Worm (Caenorhabditis elegans) whole organism, L1 larva: Measurements from ENCODE around the gene ant-1.4.

ENCODE experiments used
- C04F5.9 ChIP-seq: sonication (generic microtip); optimal IDR thresholded peaks from 2 replicates; lab custom pipeline; 2016; ENCODE audit warnings: missing genetic modification characterization, missing compliant biosample characterization
- C34B4.2 ChIP-seq: sonication (generic microtip); optimal IDR thresholded peaks from 2 replicates; lab custom pipeline; 2017; ENCODE audit warnings: mild to moderate bottlenecking, missing genetic modification characterization, missing compliant biosample characterization
- Y116A8C.19 ChIP-seq: sonication (generic microtip); optimal IDR thresholded peaks from 2 replicates; lab custom pipeline; 2016; ENCODE audit warnings: missing compliant biosample characterization, missing genetic modification characterization, borderline replicate concordance
- aha-1 ChIP-seq: fragments of 150-350 bp; optimal IDR thresholded peaks from 2 replicates; lab custom pipeline; 2014; ENCODE audit warnings: missing biosample characterization, missing genetic modification characterization
- ces-1 ChIP-seq: fragments of 150-350 bp; optimal IDR thresholded peaks from 2 replicates; lab custom pipeline; 2014; ENCODE audit warnings: missing biosample characterization, missing genetic modification reagents, missing genetic modification characterization
- dsc-1 ChIP-seq: sonication (generic microtip); optimal IDR thresholded peaks from 2 replicates; lab custom pipeline; 2016; ENCODE audit warnings: mild to moderate bottlenecking, missing genetic modification characterization, missing compliant biosample characterization
- efl-1 ChIP-seq, 4 experiments: fragments of 150-350 bp; optimal IDR thresholded peaks in 3 of 4; peaks in 1 of 4; 1 replicate in 1 of 4; 2 replicates in 3 of 4; lab custom pipeline; 2014; ENCODE audit warnings: missing biosample characterization in 2 of 4, missing genetic modification characterization in 2 of 4, missing genetic modification reagents in 2 of 4
- egl-13 ChIP-seq: sonication (generic microtip); optimal IDR thresholded peaks from 2 replicates; lab custom pipeline; 2016; ENCODE audit warnings: missing genotype, missing genetic modification reagents, missing genetic modification characterization, missing compliant biosample characterization
- elt-2 ChIP-seq: sonication (generic microtip); optimal IDR thresholded peaks from 2 replicates; lab custom pipeline; 2016; ENCODE audit warnings: missing genetic modification characterization, mild to moderate bottlenecking, inconsistent platforms, missing compliant biosample characterization, missing genetic modification reagents
- ets-5 ChIP-seq: fragments of 200-800 bp; sonication (Bioruptor generic); IDR thresholded peaks from 2 replicates; pipeline ENCODE4 v1.3.6; 2022; ENCODE audit warnings: missing genetic modification characterization, missing compliant biosample characterization
- fos-1 ChIP-seq: fragments of 150-350 bp; optimal IDR thresholded peaks from 2 replicates; lab custom pipeline; 2014; ENCODE audit warnings: missing biosample characterization, missing genetic modification characterization
- grh-1 ChIP-seq: fragments of 200-800 bp; sonication (Bioruptor generic); IDR thresholded peaks from 2 replicates; pipeline ENCODE4 v1.3.6; 2022; ENCODE audit warnings: missing genetic modification reagents, missing genetic modification characterization, missing compliant biosample characterization
- hpl-2 ChIP-seq: fragments of 150-350 bp; optimal IDR thresholded peaks from 2 replicates; lab custom pipeline; 2014; ENCODE audit warnings: missing biosample characterization, missing genetic modification reagents, missing genetic modification characterization
- lin-13 ChIP-seq: fragments of 150-350 bp; optimal IDR thresholded peaks from 2 replicates; lab custom pipeline; 2014; ENCODE audit warnings: missing biosample characterization, missing genetic modification reagents, missing genetic modification characterization
- lin-15B ChIP-seq: fragments of 150-350 bp; sonication (generic microtip); optimal IDR thresholded peaks from 3 replicates; lab custom pipeline; 2014; ENCODE audit warnings: missing biosample characterization, missing genetic modification characterization
- lin-35 ChIP-seq, 2 experiments: fragments of 150-350 bp; optimal IDR thresholded peaks; 2 replicates each; lab custom pipeline; 2014; ENCODE audit warnings: missing biosample characterization in 2 of 2, missing genetic modification characterization in 2 of 2, missing genetic modification reagents in 2 of 2
- lin-39 ChIP-seq: fragments of 150-350 bp; optimal IDR thresholded peaks from 2 replicates; lab custom pipeline; 2014; ENCODE audit warnings: missing biosample characterization, missing genetic modification reagents, missing genetic modification characterization
- lsy-2 ChIP-seq, 2 experiments: fragments of 150-350 bp; optimal IDR thresholded peaks; 2 replicates each; lab custom pipeline; 2014; ENCODE audit warnings: missing biosample characterization in 2 of 2, missing genetic modification characterization in 2 of 2
- mdl-1 ChIP-seq, 2 experiments: fragments of 150-350 bp; optimal IDR thresholded peaks; 2 replicates each; lab custom pipeline; 2014 to 2017; ENCODE audit warnings: missing biosample characterization in 2 of 2, missing genetic modification characterization in 2 of 2, inconsistent platforms in 1 of 2
- mef-2 ChIP-seq: fragments of 150-350 bp; optimal IDR thresholded peaks from 2 replicates; lab custom pipeline; 2014; ENCODE audit warnings: missing biosample characterization, missing genetic modification characterization
- mep-1 ChIP-seq: fragments of 150-350 bp; optimal IDR thresholded peaks from 2 replicates; lab custom pipeline; 2014; ENCODE audit warnings: missing biosample characterization, missing genetic modification characterization
- nhr-11 ChIP-seq: fragments of 150-350 bp; optimal IDR thresholded peaks from 2 replicates; lab custom pipeline; 2014; ENCODE audit warnings: missing biosample characterization, missing genetic modification characterization
- nhr-12 ChIP-seq: sonication (generic microtip); optimal IDR thresholded peaks from 2 replicates; lab custom pipeline; 2017; ENCODE audit warnings: missing biosample characterization, missing genetic modification characterization
- nhr-19 ChIP-seq: fragments of 200-800 bp; sonication (Bioruptor generic); conservative IDR thresholded peaks from 2 replicates; pipeline ENCODE4 v1.3.6; 2022; ENCODE audit warnings: missing genetic modification characterization, missing compliant biosample characterization
- nhr-20 ChIP-seq: sonication (generic microtip); optimal IDR thresholded peaks from 2 replicates; lab custom pipeline; 2016; ENCODE audit warnings: mild to moderate bottlenecking, missing genetic modification characterization, missing compliant biosample characterization
- nhr-237 ChIP-seq: fragments of 150-350 bp; optimal IDR thresholded peaks from 2 replicates; lab custom pipeline; 2014; ENCODE audit warnings: missing biosample characterization, missing genetic modification characterization
- nhr-28 ChIP-seq: fragments of 150-350 bp; optimal IDR thresholded peaks from 2 replicates; lab custom pipeline; 2014; ENCODE audit warnings: missing biosample characterization, missing genetic modification characterization
- nhr-71 ChIP-seq: sonication (generic microtip); optimal IDR thresholded peaks from 2 replicates; lab custom pipeline; 2016; ENCODE audit warnings: mild to moderate bottlenecking, missing genetic modification characterization, moderate library complexity, missing compliant biosample characterization
- nhr-77 ChIP-seq: fragments of 150-350 bp; optimal IDR thresholded peaks from 2 replicates; lab custom pipeline; 2014; ENCODE audit warnings: missing biosample characterization, missing genetic modification characterization
- nhr-85 ChIP-seq: sonication (generic microtip); peaks from one replicate; lab custom pipeline; 2016; ENCODE audit warnings: missing genetic modification characterization, inconsistent platforms, missing compliant biosample characterization
- pag-3 ChIP-seq: sonication (generic microtip); optimal IDR thresholded peaks from 2 replicates; lab custom pipeline; 2017; ENCODE audit warnings: missing genetic modification characterization, mild to moderate bottlenecking, missing compliant biosample characterization, antibody characterized with exemption, borderline replicate concordance; ENCODE audit not compliant: insufficient read depth
- pqm-1 ChIP-seq: sonication (generic microtip); optimal IDR thresholded peaks from 3 replicates; lab custom pipeline; 2017; ENCODE audit warnings: missing biosample characterization, missing genetic modification characterization
- rnt-1 ChIP-seq: sonication (generic microtip); optimal IDR thresholded peaks from 2 replicates; lab custom pipeline; 2016; ENCODE audit warnings: mild to moderate bottlenecking, missing genetic modification characterization, moderate library complexity, missing compliant biosample characterization
- skn-1 ChIP-seq: fragments of 150-350 bp; optimal IDR thresholded peaks from 2 replicates; lab custom pipeline; 2014; ENCODE audit warnings: missing biosample characterization, missing genetic modification characterization
- snu-23 ChIP-seq: sonication (generic microtip); optimal IDR thresholded peaks from 2 replicates; lab custom pipeline; 2016; ENCODE audit warnings: missing genetic modification characterization, missing compliant biosample characterization
- sup-37 ChIP-seq: fragments of 200-800 bp; sonication (Bioruptor generic); optimal IDR thresholded peaks from 2 replicates; lab custom pipeline; 2018; ENCODE audit warnings: mild to moderate bottlenecking, missing genetic modification characterization, missing compliant biosample characterization
- swsn-7 ChIP-seq: sonication (generic microtip); optimal IDR thresholded peaks from 2 replicates; lab custom pipeline; 2016; ENCODE audit warnings: missing genetic modification characterization, missing compliant biosample characterization
- tbx-2 ChIP-seq: sonication (generic microtip); optimal IDR thresholded peaks from 2 replicates; lab custom pipeline; 2016; ENCODE audit warnings: missing genetic modification characterization, missing compliant biosample characterization
- unc-130 ChIP-seq: fragments of 150-350 bp; optimal IDR thresholded peaks from 2 replicates; lab custom pipeline; 2017; ENCODE audit warnings: missing biosample characterization, missing genetic modification characterization, inconsistent platforms
- unc-98 ChIP-seq: fragments of 200-800 bp; sonication (Bioruptor generic); IDR thresholded peaks from 2 replicates; pipeline ENCODE4 v1.3.6; 2022; ENCODE audit warnings: missing genetic modification characterization, missing compliant biosample characterization
- vab-15 ChIP-seq: sonication (generic microtip); optimal IDR thresholded peaks from 2 replicates; lab custom pipeline; 2017; ENCODE audit warnings: missing genotype, mild to moderate bottlenecking, missing genetic modification characterization, missing compliant biosample characterization
- ztf-11 ChIP-seq, 2 experiments: sonication (generic microtip); optimal IDR thresholded peaks; 2 replicates each; lab custom pipeline; 2016 to 2017; ENCODE audit warnings: missing genetic modification characterization in 2 of 2, missing biosample characterization in 1 of 2, missing compliant biosample characterization in 1 of 2
- ztf-4 ChIP-seq: fragments of 150-350 bp; optimal IDR thresholded peaks from 2 replicates; lab custom pipeline; 2014; ENCODE audit warnings: missing biosample characterization, missing genetic modification characterization

ant-1.4 gene

ce11 chrIV:8481308-8481707, 21.2 kb upstream of the ant-1.4 start, which contains the start of gene spp-8:
TSS of gene spp-8 (plus strand) at chrIV:8481664.
- no peak for TF ChIP-seq ets-5 (GFP tag; lab: Robert Waterston, UW)
- TF ChIP-seq mdl-1 (tag; optimal IDR thresholded peaks at IDR 0.05; lab: Kevin White, UChicago) = peak in 1 of 2 experiments; percentile 25
- peak; percentile 96 for TF ChIP-seq elt-2 (tag; lab: Kevin White, UChicago)
- no peak for TF ChIP-seq C34B4.2
- no peak for TF ChIP-seq ztf-11 (tag; optimal IDR thresholded peaks at IDR 0.05; lab: Kevin White, UChicago)
- TF ChIP-seq snu-23 (GFP tag; lab: Kevin White, UChicago) = no peak
- TF ChIP-seq lsy-2 (tag; optimal IDR thresholded peaks at IDR 0.05; lab: Kevin White, UChicago) = no peak
- no peak for TF ChIP-seq egl-13 (tag; lab: Kevin White, UChicago)
- TF ChIP-seq lin-35 (GFP tag; optimal IDR thresholded peaks at IDR 0.05; lab: Kevin White, UChicago) = peak in 1 of 2 experiments; percentile 45
- TF ChIP-seq aha-1 (tag; lab: Kevin White, UChicago) = no peak
- TF ChIP-seq ces-1 (GFP tag; lab: Kevin White, UChicago) = no peak
- no peak for TF ChIP-seq pqm-1 (tag; lab: Kevin White, UChicago)
- TF ChIP-seq nhr-237 (tag; lab: Kevin White, UChicago) = no peak
- TF ChIP-seq skn-1 (tag; lab: Kevin White, UChicago) = no peak
- no peak for TF ChIP-seq pag-3 (tag; lab: Kevin White, UChicago)
- no peak for TF ChIP-seq efl-1 (optimal IDR thresholded peaks at IDR 0.05; lab: Kevin White, UChicago)
- peak in 1 of 2 experiments; percentile 45 for TF ChIP-seq efl-1 (GFP tag; optimal IDR thresholded peaks at IDR 0.05 in 1 of 2; lab: Kevin White, UChicago)
- peak; percentile 48 for TF ChIP-seq nhr-20
- TF ChIP-seq mep-1 (tag; lab: Kevin White, UChicago) = no peak
- no peak for TF ChIP-seq nhr-85 (tag; lab: Kevin White, UChicago)
- no peak for TF ChIP-seq lin-13 (GFP tag; lab: Kevin White, UChicago)
- TF ChIP-seq unc-130 (tag; lab: Kevin White, UChicago) = no peak

ce11 chrIV:8479346-8479745, 19.2 kb upstream of the ant-1.4 start, which contains the start of gene hlh-12:
TSS of gene hlh-12 (minus strand) at chrIV:8479446.
- no peak for TF ChIP-seq efl-1 (optimal IDR thresholded peaks at IDR 0.05; lab: Kevin White, UChicago)
- TF ChIP-seq efl-1 (GFP tag; optimal IDR thresholded peaks at IDR 0.05 in 1 of 2; lab: Kevin White, UChicago) = peak in 1 of 2 experiments; percentile 21
- no peak for TF ChIP-seq nhr-28 (tag; lab: Kevin White, UChicago)

DNA sequence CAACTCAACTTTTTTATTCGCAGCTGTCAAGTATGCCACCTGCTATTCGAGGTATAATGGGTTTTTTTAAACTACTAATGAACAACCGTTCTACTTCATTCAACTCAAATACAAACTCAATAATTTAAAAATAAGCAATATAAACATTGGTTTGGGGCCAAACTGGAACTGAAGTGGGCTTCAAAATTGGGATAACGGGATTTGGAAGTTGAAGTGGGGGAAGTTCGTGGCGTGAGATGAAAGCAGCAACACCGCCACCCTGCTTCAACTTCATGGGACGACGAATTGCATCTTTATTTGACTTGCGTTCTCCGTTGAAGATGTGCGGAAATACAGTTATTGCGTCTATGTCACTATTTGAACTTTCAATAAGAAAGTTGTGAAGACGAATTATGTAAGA, 18.4 kb upstream of the ant-1.4 start:
- TF ChIP-seq nhr-71 (tag; lab: Kevin White, UChicago) = peak; percentile 6
- TF ChIP-seq vab-15 = no peak

DNA sequence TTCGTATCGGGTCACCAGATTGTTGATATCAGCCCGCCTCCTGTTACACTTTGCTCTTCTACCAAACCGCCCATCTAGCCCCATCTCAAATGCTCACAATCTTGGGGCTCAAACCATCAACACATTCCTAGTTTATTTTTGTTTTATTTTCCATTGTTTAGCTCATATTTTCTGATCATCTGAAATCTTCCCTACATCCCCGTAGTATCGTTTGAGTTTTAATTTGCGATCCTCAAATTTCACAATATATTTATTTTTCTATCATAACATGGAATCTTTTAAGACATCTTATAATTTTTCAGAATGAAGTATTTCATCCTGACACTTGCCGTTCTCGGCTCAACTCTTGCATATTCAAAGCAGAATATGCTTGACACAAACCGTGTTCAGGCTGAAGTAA, 16.8 kb upstream of the ant-1.4 start, which contains the start of gene spp-10:
TSS of gene spp-10 (plus strand) at position 301 of the 400 bp plus-strand sequence.
- no peak for TF ChIP-seq tbx-2
- TF ChIP-seq ztf-4 = no peak
- peak; percentile 49 for TF ChIP-seq rnt-1 (tag; lab: Kevin White, UChicago)

- TF ChIP-seq nhr-20 (peak; percentile 50), lin-39 (tag; lab: Kevin White, UChicago) (peak; percentile 26), nhr-71 (tag; lab: Kevin White, UChicago) (peak; percentile 75), snu-23 (GFP tag; lab: Kevin White, UChicago) (peak; percentile 36), efl-1 (optimal IDR thresholded peaks at IDR 0.05; lab: Kevin White, UChicago) (peak in 1 of 2 experiments; percentile 20), efl-1 (GFP tag; optimal IDR thresholded peaks at IDR 0.05 in 1 of 2; lab: Kevin White, UChicago) (peak in 1 of 2 experiments; percentile 86), dsc-1 (tag; lab: Kevin White, UChicago) (peak; percentile 12), rnt-1 (tag; lab: Kevin White, UChicago) (peak; percentile 84), fos-1 (tag; lab: Kevin White, UChicago) (no peak), C04F5.9 (tag; lab: Kevin White, UChicago) (no peak), swsn-7 (peak; percentile 15), Y116A8C.19 (tag; lab: Kevin White, UChicago) (no peak), mdl-1 (tag; optimal IDR thresholded peaks at IDR 0.05; lab: Kevin White, UChicago) (peak in 1 of 2 experiments; percentile 17), mef-2 (no peak), elt-2 (tag; lab: Kevin White, UChicago) (no peak), sup-37 (no peak), aha-1 (tag; lab: Kevin White, UChicago) (no peak), nhr-237 (tag; lab: Kevin White, UChicago) (no peak), unc-98 (GFP tag; lab: Robert Waterston, UW) (no peak), hpl-2 (no peak), nhr-19 (GFP tag; lab: Robert Waterston, UW) (peak; percentile 60), lsy-2 (tag; optimal IDR thresholded peaks at IDR 0.05; lab: Kevin White, UChicago) (peak; percentile 20 to 34), mep-1 (tag; lab: Kevin White, UChicago) (no peak), lin-15B (no peak), nhr-77 (no peak), nhr-12 (tag; lab: Kevin White, UChicago) (no peak), grh-1 (GFP tag; lab: Robert Waterston, UW) (no peak), nhr-11 (tag; lab: Kevin White, UChicago) (no peak)
Measured at ce11 chrIV:8476166-8476565, 16.1 kb upstream of the ant-1.4 start.
